Worm (Caenorhabditis elegans) whole organism, L1 larva: ENCODE data around the gene C37H5.5.

Experiments
- aha-1 ChIP-seq: fragments of 150-350 bp; optimal IDR thresholded peaks from 2 replicates; lab custom pipeline; 2014; ENCODE audit warnings: missing biosample characterization, missing genetic modification characterization
- alr-1 ChIP-seq: fragments of 200-800 bp; sonication (Bioruptor generic); optimal IDR thresholded peaks from 2 replicates; lab custom pipeline; 2018; ENCODE audit warnings: borderline replicate concordance, mild to moderate bottlenecking, missing genetic modification characterization, missing compliant biosample characterization
- aly-2 ChIP-seq: fragments of 150-350 bp; optimal IDR thresholded peaks from 2 replicates; lab custom pipeline; 2014; ENCODE audit warnings: missing biosample characterization, missing genetic modification characterization
- ama-1 ChIP-seq: fragments of 150-350 bp; optimal IDR thresholded peaks from 2 replicates; lab custom pipeline; 2014
- ceh-63 ChIP-seq: fragments of 200-800 bp; sonication (Bioruptor generic); optimal IDR thresholded peaks from 2 replicates; lab custom pipeline; 2018; ENCODE audit warnings: mild to moderate bottlenecking, missing genetic modification characterization, missing compliant biosample characterization
- ceh-8 ChIP-seq: fragments of 200-800 bp; sonication (Bioruptor generic); optimal IDR thresholded peaks from 2 replicates; lab custom pipeline; 2018; ENCODE audit warnings: mild to moderate bottlenecking, missing genetic modification characterization, moderate library complexity, missing compliant biosample characterization
- ceh-82 ChIP-seq, 3 experiments: fragments of 150-350 bp in 1 of 3; sonication (generic microtip) in 2 of 3; optimal IDR thresholded peaks; 2 replicates each; lab custom pipeline; 2014 to 2017; ENCODE audit warnings: missing biosample characterization in 3 of 3, missing genetic modification characterization in 3 of 3
- ceh-88 ChIP-seq: fragments of 200-800 bp; sonication (Bioruptor generic); IDR thresholded peaks from 2 replicates; pipeline ENCODE4 v1.3.6; 2022; ENCODE audit warnings: missing genetic modification characterization, missing compliant biosample characterization
- dpl-1 ChIP-seq, 3 experiments: fragments of 150-350 bp in 2 of 3; sonication (generic microtip) in 1 of 3; optimal IDR thresholded peaks; 2 replicates each; lab custom pipeline; 2014 to 2017; ENCODE audit warnings: missing biosample characterization in 3 of 3, missing genetic modification characterization in 3 of 3, missing genetic modification reagents in 3 of 3
- dsc-1 ChIP-seq: sonication (generic microtip); optimal IDR thresholded peaks from 2 replicates; lab custom pipeline; 2016; ENCODE audit warnings: mild to moderate bottlenecking, missing genetic modification characterization, missing compliant biosample characterization
- egl-13 ChIP-seq: sonication (generic microtip); optimal IDR thresholded peaks from 2 replicates; lab custom pipeline; 2016; ENCODE audit warnings: missing genotype, missing genetic modification reagents, missing genetic modification characterization, missing compliant biosample characterization
- elt-2 ChIP-seq: sonication (generic microtip); optimal IDR thresholded peaks from 2 replicates; lab custom pipeline; 2016; ENCODE audit warnings: missing genetic modification characterization, mild to moderate bottlenecking, inconsistent platforms, missing compliant biosample characterization, missing genetic modification reagents
- elt-3 ChIP-seq, 6 experiments: fragments of 150-350 bp in 1 of 6; sonication (generic microtip); optimal IDR thresholded peaks; 2 replicates each; lab custom pipeline; 2017 to 2018; ENCODE audit warnings: missing biosample characterization in 6 of 6, missing genetic modification characterization in 6 of 6, inconsistent platforms in 1 of 6
- fkh-8 ChIP-seq: sonication (generic microtip); optimal IDR thresholded peaks from 2 replicates; lab custom pipeline; 2016; ENCODE audit warnings: mild to moderate bottlenecking, missing genetic modification characterization, missing compliant biosample characterization
- grh-1 ChIP-seq: fragments of 200-800 bp; sonication (Bioruptor generic); IDR thresholded peaks from 2 replicates; pipeline ENCODE4 v1.3.6; 2022; ENCODE audit warnings: missing genetic modification reagents, missing genetic modification characterization, missing compliant biosample characterization
- hlh-4 ChIP-seq: sonication (generic microtip); optimal IDR thresholded peaks from 2 replicates; lab custom pipeline; 2016; ENCODE audit warnings: mild to moderate bottlenecking, missing genetic modification characterization, missing compliant biosample characterization
- hpl-2 ChIP-seq: fragments of 150-350 bp; optimal IDR thresholded peaks from 2 replicates; lab custom pipeline; 2014; ENCODE audit warnings: missing biosample characterization, missing genetic modification reagents, missing genetic modification characterization
- irx-1 ChIP-seq: sonication (generic microtip); optimal IDR thresholded peaks from 2 replicates; lab custom pipeline; 2016; ENCODE audit warnings: missing genetic modification characterization, missing compliant biosample characterization
- isw-1 ChIP-seq: fragments of 200-800 bp; sonication (Bioruptor generic); IDR thresholded peaks from 2 replicates; pipeline ENCODE4 v1.3.6; 2022; ENCODE audit warnings: missing genetic modification characterization, missing compliant biosample characterization
- jun-1 ChIP-seq: fragments of 150-350 bp; optimal IDR thresholded peaks from 2 replicates; lab custom pipeline; 2014; ENCODE audit warnings: missing biosample characterization, missing genetic modification reagents, missing genetic modification characterization
- lin-13 ChIP-seq: fragments of 150-350 bp; optimal IDR thresholded peaks from 2 replicates; lab custom pipeline; 2014; ENCODE audit warnings: missing biosample characterization, missing genetic modification reagents, missing genetic modification characterization
- lin-14 ChIP-seq: fragments of 200-800 bp; sonication (Bioruptor generic); optimal IDR thresholded peaks from 2 replicates; lab custom pipeline; 2018; ENCODE audit warnings: mild to moderate bottlenecking, missing genetic modification characterization, moderate library complexity, missing compliant biosample characterization
- lin-15B ChIP-seq: fragments of 150-350 bp; sonication (generic microtip); optimal IDR thresholded peaks from 3 replicates; lab custom pipeline; 2014; ENCODE audit warnings: missing biosample characterization, missing genetic modification characterization
- lin-35 ChIP-seq, 2 experiments: fragments of 150-350 bp; optimal IDR thresholded peaks; 2 replicates each; lab custom pipeline; 2014; ENCODE audit warnings: missing biosample characterization in 2 of 2, missing genetic modification characterization in 2 of 2, missing genetic modification reagents in 2 of 2
- lin-39 ChIP-seq: fragments of 150-350 bp; optimal IDR thresholded peaks from 2 replicates; lab custom pipeline; 2014; ENCODE audit warnings: missing biosample characterization, missing genetic modification reagents, missing genetic modification characterization
- lsy-2 ChIP-seq, 2 experiments: fragments of 150-350 bp; optimal IDR thresholded peaks; 2 replicates each; lab custom pipeline; 2014; ENCODE audit warnings: missing biosample characterization in 2 of 2, missing genetic modification characterization in 2 of 2
- mdl-1 ChIP-seq, 2 experiments: fragments of 150-350 bp; optimal IDR thresholded peaks; 2 replicates each; lab custom pipeline; 2014 to 2017; ENCODE audit warnings: missing biosample characterization in 2 of 2, missing genetic modification characterization in 2 of 2, inconsistent platforms in 1 of 2
- nhr-12 ChIP-seq: sonication (generic microtip); optimal IDR thresholded peaks from 2 replicates; lab custom pipeline; 2017; ENCODE audit warnings: missing biosample characterization, missing genetic modification characterization
- nhr-28 ChIP-seq: fragments of 150-350 bp; optimal IDR thresholded peaks from 2 replicates; lab custom pipeline; 2014; ENCODE audit warnings: missing biosample characterization, missing genetic modification characterization
- nhr-77 ChIP-seq: fragments of 150-350 bp; optimal IDR thresholded peaks from 2 replicates; lab custom pipeline; 2014; ENCODE audit warnings: missing biosample characterization, missing genetic modification characterization
- nhr-90 ChIP-seq: sonication (generic microtip); optimal IDR thresholded peaks from 2 replicates; lab custom pipeline; 2016; ENCODE audit warnings: mild to moderate bottlenecking, missing genetic modification characterization, missing compliant biosample characterization; ENCODE audit not compliant: poor library complexity
- pag-3 ChIP-seq: sonication (generic microtip); optimal IDR thresholded peaks from 2 replicates; lab custom pipeline; 2017; ENCODE audit warnings: missing genetic modification characterization, mild to moderate bottlenecking, missing compliant biosample characterization, antibody characterized with exemption, borderline replicate concordance; ENCODE audit not compliant: insufficient read depth
- pax-3 ChIP-seq: fragments of 200-800 bp; sonication (Bioruptor generic); optimal IDR thresholded peaks from 2 replicates; lab custom pipeline; 2018; ENCODE audit warnings: mild to moderate bottlenecking, missing genetic modification characterization, moderate library complexity, missing compliant biosample characterization
- pqm-1 ChIP-seq: sonication (generic microtip); optimal IDR thresholded peaks from 3 replicates; lab custom pipeline; 2017; ENCODE audit warnings: missing biosample characterization, missing genetic modification characterization
- rnt-1 ChIP-seq: sonication (generic microtip); optimal IDR thresholded peaks from 2 replicates; lab custom pipeline; 2016; ENCODE audit warnings: mild to moderate bottlenecking, missing genetic modification characterization, moderate library complexity, missing compliant biosample characterization
- skn-1 ChIP-seq: fragments of 150-350 bp; optimal IDR thresholded peaks from 2 replicates; lab custom pipeline; 2014; ENCODE audit warnings: missing biosample characterization, missing genetic modification characterization
- snpc-4 ChIP-seq: fragments of 150-350 bp; optimal IDR thresholded peaks from 2 replicates; lab custom pipeline; 2014; ENCODE audit warnings: missing biosample characterization, missing genetic modification characterization
- sup-37 ChIP-seq: fragments of 200-800 bp; sonication (Bioruptor generic); optimal IDR thresholded peaks from 2 replicates; lab custom pipeline; 2018; ENCODE audit warnings: mild to moderate bottlenecking, missing genetic modification characterization, missing compliant biosample characterization
- swsn-7 ChIP-seq: sonication (generic microtip); optimal IDR thresholded peaks from 2 replicates; lab custom pipeline; 2016; ENCODE audit warnings: missing genetic modification characterization, missing compliant biosample characterization
- unc-130 ChIP-seq: fragments of 150-350 bp; optimal IDR thresholded peaks from 2 replicates; lab custom pipeline; 2017; ENCODE audit warnings: missing biosample characterization, missing genetic modification characterization, inconsistent platforms
- unc-30 ChIP-seq: sonication (generic microtip); optimal IDR thresholded peaks from 2 replicates; lab custom pipeline; 2017; ENCODE audit warnings: missing biosample characterization, missing genetic modification characterization
- unc-62 ChIP-seq: fragments of 150-350 bp; optimal IDR thresholded peaks from 2 replicates; lab custom pipeline; 2014; ENCODE audit warnings: missing biosample characterization, missing genetic modification reagents, missing genetic modification characterization
- unc-86 ChIP-seq: sonication (generic microtip); optimal IDR thresholded peaks from 2 replicates; lab custom pipeline; 2016; ENCODE audit warnings: missing genetic modification characterization, missing compliant biosample characterization
- vab-15 ChIP-seq: sonication (generic microtip); optimal IDR thresholded peaks from 2 replicates; lab custom pipeline; 2017; ENCODE audit warnings: missing genotype, mild to moderate bottlenecking, missing genetic modification characterization, missing compliant biosample characterization
- zag-1 ChIP-seq: fragments of 150-350 bp; optimal IDR thresholded peaks from 2 replicates; lab custom pipeline; 2014; ENCODE audit warnings: missing biosample characterization, missing genetic modification characterization
- zip-4 ChIP-seq: fragments of 200-800 bp; sonication (Bioruptor generic); optimal IDR thresholded peaks from 2 replicates; lab custom pipeline; 2018; ENCODE audit warnings: mild to moderate bottlenecking, missing genetic modification characterization, moderate library complexity, missing compliant biosample characterization
- ztf-4 ChIP-seq: fragments of 150-350 bp; optimal IDR thresholded peaks from 2 replicates; lab custom pipeline; 2014; ENCODE audit warnings: missing biosample characterization, missing genetic modification characterization

C37H5.5 gene

ce11 chrV:4820601-4821000 is 6.6 kb upstream of the C37H5.5 start (continued):
- TF ChIP-seq hpl-2 (GFP tag; lab: Kevin White, UChicago) (peak; percentile 2), alr-1 (tag; lab: Kevin White, UChicago) (no peak), ceh-82 (tag; optimal IDR thresholded peaks at IDR 0.05; lab: Kevin White, UChicago) (no peak), mdl-1 (tag; optimal IDR thresholded peaks at IDR 0.05; lab: Kevin White, UChicago) (peak in 1 of 2 experiments; percentile 72), lin-39 (tag; lab: Kevin White, UChicago) (no peak), egl-13 (no peak), elt-3 (tag; optimal IDR thresholded peaks at IDR 0.05; lab: Kevin White, UChicago) (peak in 1 of 6 experiments; percentile 23), unc-130 (tag; lab: Kevin White, UChicago) (no peak), unc-86 (tag; lab: Kevin White, UChicago) (no peak), pqm-1 (tag; lab: Kevin White, UChicago) (no peak), unc-30 (tag; lab: Kevin White, UChicago) (no peak)

ce11 chrV:4823323-4823682 is 3.9 kb upstream of the C37H5.5 start, which contains the start of gene adss-1:
Gene adss-1 (minus strand): TSS chrV:4823423.
- no peak for TF ChIP-seq dsc-1 (tag; lab: Kevin White, UChicago)
- no peak for TF ChIP-seq lin-39 (tag; lab: Kevin White, UChicago)
- TF ChIP-seq skn-1 (tag; lab: Kevin White, UChicago) = no peak
- no peak for TF ChIP-seq mdl-1 (tag; optimal IDR thresholded peaks at IDR 0.05; lab: Kevin White, UChicago)
- no peak for TF ChIP-seq pax-3 (tag; lab: Kevin White, UChicago)
- no peak for TF ChIP-seq vab-15 (tag; lab: Kevin White, UChicago)
- TF ChIP-seq lin-15B (tag; lab: Kevin White, UChicago) = no peak
- TF ChIP-seq, all 84 proteins: peak for 0

- TF ChIP-seq lin-35 (GFP tag; optimal IDR thresholded peaks at IDR 0.05; lab: Kevin White, UChicago) = peak in 1 of 2 experiments; percentile 10
- no peak for TF ChIP-seq sup-37 (GFP tag; lab: Kevin White, UChicago)
- no peak for TF ChIP-seq mdl-1 (tag; optimal IDR thresholded peaks at IDR 0.05; lab: Kevin White, UChicago)
- peak; percentile 26 for TF ChIP-seq zip-4 (GFP tag; lab: Kevin White, UChicago)
- no peak for TF ChIP-seq fkh-8 (tag; lab: Kevin White, UChicago)
- peak; percentile 82 for TF ChIP-seq aly-2 (tag; lab: Kevin White, UChicago)
- no peak for TF ChIP-seq jun-1 (tag; lab: Kevin White, UChicago)
- peak; percentile 13 for TF ChIP-seq lin-13 (GFP tag; lab: Kevin White, UChicago)
- no peak for TF ChIP-seq irx-1 (tag; lab: Kevin White, UChicago)
- no peak for TF ChIP-seq snpc-4 (tag; lab: Kevin White, UChicago)
- TF ChIP-seq grh-1 (GFP tag; lab: Robert Waterston, UW) = 0 out of 2 replicates have a peak, but pooled peaks have one; percentile 6
- TF ChIP-seq nhr-28 (tag; lab: Kevin White, UChicago) = no peak
- no peak for TF ChIP-seq rnt-1 (tag; lab: Kevin White, UChicago)
- TF ChIP-seq aha-1 = no peak
- no peak for TF ChIP-seq dsc-1 (tag; lab: Kevin White, UChicago)
- no peak for TF ChIP-seq pag-3 (tag; lab: Kevin White, UChicago)
- TF ChIP-seq ceh-8 (GFP tag; lab: Kevin White, UChicago) = no peak
- TF ChIP-seq isw-1 (GFP tag; lab: Robert Waterston, UW) = no peak
- TF ChIP-seq swsn-7 (tag; lab: Kevin White, UChicago) = no peak
- TF ChIP-seq ceh-63 = peak; percentile 2
- no peak for TF ChIP-seq ceh-88 (GFP tag; lab: Robert Waterston, UW)
- TF ChIP-seq dpl-1 (GFP tag; optimal IDR thresholded peaks at IDR 0.05; lab: Kevin White, UChicago) = no peak
- peak; percentile 25 for TF ChIP-seq lsy-2 (tag; optimal IDR thresholded peaks at IDR 0.05; lab: Kevin White, UChicago)
- TF ChIP-seq nhr-12 (tag; lab: Kevin White, UChicago) = no peak
- peak; percentile 80 for TF ChIP-seq ama-1 (lab: Kevin White, UChicago)
- no peak for TF ChIP-seq nhr-77 (tag; lab: Kevin White, UChicago)
- TF ChIP-seq zag-1 = no peak
- no peak for TF ChIP-seq unc-130 (tag; lab: Kevin White, UChicago)
- TF ChIP-seq hlh-4 (tag; lab: Kevin White, UChicago) = no peak
- TF ChIP-seq lin-14 (GFP tag; lab: Kevin White, UChicago) = peak; percentile 7
- peak; percentile 74 for TF ChIP-seq ztf-4 (tag; lab: Kevin White, UChicago)
- peak; percentile 72 for TF ChIP-seq nhr-90 (tag; lab: Kevin White, UChicago)
- TF ChIP-seq elt-2 (tag; lab: Kevin White, UChicago) = peak; percentile 30
- no peak for TF ChIP-seq unc-62 (GFP tag; lab: Kevin White, UChicago)
Measured at ce11 chrV:4823683-4824391, 3.3 kb upstream of the C37H5.5 start.
